Fruit fly (Drosophila melanogaster) whole organism, adult: ENCODE data around the gene Tao.

Source experiments
- CG12768 ChIP-seq: fragments of 200-800 bp; sonication (Bioruptor generic); optimal IDR thresholded peaks from 2 replicates; lab custom pipeline; 2017; ENCODE audit warnings: missing biosample characterization, missing genetic modification characterization, mild to moderate bottlenecking, moderate library complexity, missing genetic modification reagents
- CG14711 ChIP-seq: fragments of 200-800 bp; sonication (Bioruptor generic); optimal IDR thresholded peaks from 2 replicates; lab custom pipeline; 2018; ENCODE audit warnings: missing biosample characterization, mild to moderate bottlenecking, missing genetic modification characterization, moderate library complexity
- Crg-1 ChIP-seq: fragments of 200-800 bp; sonication (Bioruptor generic); optimal IDR thresholded peaks from 2 replicates; lab custom pipeline; 2016; ENCODE audit warnings: missing biosample characterization, missing genetic modification characterization
- Hr96 ChIP-seq: fragments of 200-800 bp; sonication (Bioruptor generic); optimal IDR thresholded peaks from 2 replicates; lab custom pipeline; 2016; ENCODE audit warnings: missing biosample characterization, missing genetic modification characterization
- kay ChIP-seq: fragments of 200-800 bp; sonication (Bioruptor generic); peaks from one replicate; lab custom pipeline; 2016; ENCODE audit warnings: missing biosample characterization, missing genetic modification characterization, borderline replicate concordance
- tj ChIP-seq: fragments of 200-800 bp; sonication (Bioruptor generic); optimal IDR thresholded peaks from 3 replicates; lab custom pipeline; 2017; ENCODE audit warnings: missing biosample characterization, mild to moderate bottlenecking, missing genetic modification characterization, moderate library complexity
- toe ChIP-seq: fragments of 200-800 bp; sonication (Bioruptor generic); optimal IDR thresholded peaks from 2 replicates; lab custom pipeline; 2016; ENCODE audit warnings: missing biosample characterization, missing genetic modification characterization

- TF ChIP-seq tj (no peak), toe (GFP tag; lab: Kevin White, UChicago) (no peak), CG14711 (tag; lab: Kevin White, UChicago) (no peak), Hr96 (no peak), kay (no peak), CG12768 (no peak), Crg-1 (GFP tag; lab: Kevin White, UChicago) (no peak)
These were observed 48.0 kb downstream of the Tao start, which contains the start of gene CG12231 for dm6 chrX:19531642-19532041.
